Worm (Caenorhabditis elegans): ENCODE data around the gene sip-1.
A peak's percentile ranks its signal among the peaks of the same experiment; 100 is the strongest.

The sip-1 gene

ce11 chrIII:10537558-10537957 lies 31.0 kb upstream of the sip-1 start (continued):
- TF ChIP-seq Y56A3A.18 (GFP tag; IDR thresholded peaks at IDR 0.05): 0 out of 2 replicates have a peak, but pooled peaks have one; percentile 58
- TF ChIP-seq ama-1 (optimal IDR thresholded peaks at IDR 0.05): no peak
- no peak for TF ChIP-seq ama-1 (GFP tag; optimal IDR thresholded peaks at IDR 0.05)
- no peak for TF ChIP-seq athp-1 (tag; optimal IDR thresholded peaks at IDR 0.05)
- no peak for TF ChIP-seq D2030.7 (GFP tag; IDR thresholded peaks at IDR 0.05)
- TF ChIP-seq ztf-25 (GFP tag; IDR thresholded peaks at IDR 0.05): no peak
- 0 out of 2 replicates have a peak, but pooled peaks have one; percentile 51 for TF ChIP-seq Y53G8AR.9 (GFP tag; conservative IDR thresholded peaks at IDR 0.05)
- TF ChIP-seq rcor-1 (GFP tag; IDR thresholded peaks at IDR 0.05): no peak
- TF ChIP-seq hsf-1 (GFP tag; IDR thresholded peaks at IDR 0.05): no peak
- TF ChIP-seq ztf-28 (GFP tag; IDR thresholded peaks at IDR 0.05): no peak
- peak; percentile 10 for TF ChIP-seq nhr-80 (tag; optimal IDR thresholded peaks at IDR 0.05)
- TF ChIP-seq nhr-179 (tag; optimal IDR thresholded peaks at IDR 0.05): no peak
- TF ChIP-seq akir-1 (GFP tag; optimal IDR thresholded peaks at IDR 0.05): no peak
- TF ChIP-seq ztf-22 (GFP tag; optimal IDR thresholded peaks at IDR 0.05): no peak
- 0 out of 2 replicates have a peak, but pooled peaks have one; percentile 33 for TF ChIP-seq let-526 (GFP tag; IDR thresholded peaks at IDR 0.05)

ce11 chrIII:10537003-10537402 lies 30.4 kb upstream of the sip-1 start:
- 0 out of 2 replicates have a peak, but pooled peaks have one; percentile 20 for TF ChIP-seq nfya-2 (GFP tag; IDR thresholded peaks at IDR 0.05)
- TF ChIP-seq repo-1 (tag; optimal IDR thresholded peaks at IDR 0.05): peak; percentile 28
- TF ChIP-seq unc-130 (GFP tag; optimal IDR thresholded peaks at IDR 0.05): no peak
- TF ChIP-seq cebp-2 (GFP tag; IDR thresholded peaks at IDR 0.05): 0 out of 2 replicates have a peak, but pooled peaks have one; percentile 61
- TF ChIP-seq ama-1 (optimal IDR thresholded peaks at IDR 0.05): peak; percentile 78
- no peak for TF ChIP-seq ama-1 (GFP tag; optimal IDR thresholded peaks at IDR 0.05)

- TF ChIP-seq rpc-1 (optimal IDR thresholded peaks at IDR 0.05) (no peak), rpc-1 (tag; optimal IDR thresholded peaks at IDR 0.05) (no peak), ama-1 (optimal IDR thresholded peaks at IDR 0.05) (peak; percentile 64), ama-1 (GFP tag; optimal IDR thresholded peaks at IDR 0.05) (no peak), snpc-4 (GFP tag; optimal IDR thresholded peaks at IDR 0.05) (no peak), snpc-4 (tag; optimal IDR thresholded peaks at IDR 0.05) (peak in 2 of 4 experiments; percentile 78 to 86), pbrm-1 (GFP tag; IDR thresholded peaks at IDR 0.05) (0 out of 2 replicates have a peak, but pooled peaks have one; percentile 23), ztf-3 (GFP tag; optimal IDR thresholded peaks at IDR 0.05) (no peak), snpc-1.1 (tag; optimal IDR thresholded peaks at IDR 0.05; ENCODE audit: insufficient read depth) (peak; percentile 33), lag-1 (GFP tag; IDR thresholded peaks at IDR 0.05) (no peak), lin-26 (GFP tag; IDR thresholded peaks at IDR 0.05) (0 out of 2 replicates have a peak, but pooled peaks have one; percentile 47), chd-7 (tag; optimal IDR thresholded peaks at IDR 0.05) (peak; percentile 17)
Observed at ce11 chrIII:10536087-10536723, 29.6 kb upstream of the sip-1 start.

ce11 chrIII:10535226-10535625 lies 28.6 kb upstream of the sip-1 start, which contains the start of gene hpd-1:
hpd-1 (plus strand) TSS chrIII:10535526.
- no peak for TF ChIP-seq ccch-3 (GFP tag; optimal IDR thresholded peaks at IDR 0.05)
- no peak for TF ChIP-seq madf-10 (tag; optimal IDR thresholded peaks at IDR 0.05)
- TF ChIP-seq ceh-58 (GFP tag; IDR thresholded peaks at IDR 0.05): no peak
- no peak for TF ChIP-seq die-1 (tag; optimal IDR thresholded peaks at IDR 0.05)

ce11 chrIII:10534191-10534590 lies 27.6 kb upstream of the sip-1 start:
- TF ChIP-seq unc-130 (GFP tag; optimal IDR thresholded peaks at IDR 0.05) (no peak), ceh-40 (GFP tag; IDR thresholded peaks at IDR 0.05) (no peak), unc-62 (GFP tag; optimal IDR thresholded peaks at IDR 0.05) (no peak), ztf-25 (GFP tag; IDR thresholded peaks at IDR 0.05) (no peak), snpc-1.1 (tag; optimal IDR thresholded peaks at IDR 0.05; ENCODE audit: insufficient read depth) (no peak), repo-1 (tag; optimal IDR thresholded peaks at IDR 0.05) (peak; percentile 73), F57A8.1 (GFP tag; optimal IDR thresholded peaks at IDR 0.05) (no peak), ceh-58 (GFP tag; IDR thresholded peaks at IDR 0.05) (no peak), somi-1 (GFP tag; optimal IDR thresholded peaks at IDR 0.05) (peak; percentile 59), cebp-1 (GFP tag; IDR thresholded peaks at IDR 0.05) (peak; percentile 33; the same call in 1 of the 2 replicates), cebp-1 (tag; optimal IDR thresholded peaks at IDR 0.05) (peak; percentile 74), ztf-22 (GFP tag; optimal IDR thresholded peaks at IDR 0.05) (peak; percentile 79), lir-1 (GFP tag; conservative IDR thresholded peaks at IDR 0.05) (peak; percentile 54; the same call in 1 of the 2 replicates), tlf-1 (GFP tag; optimal IDR thresholded peaks at IDR 0.05) (peak; percentile 34), nhr-90 (tag; optimal IDR thresholded peaks at IDR 0.05) (no peak), Y67H2A.10 (GFP tag; conservative IDR thresholded peaks at IDR 0.05) (no peak)
